Worm (Caenorhabditis elegans) whole organism, L3 larva: Measurements from ENCODE around the gene F35E12.10.

Experiments used
- ama-1 ChIP-seq: fragments of 150-350 bp; optimal IDR thresholded peaks from 2 replicates; lab custom pipeline; 2018
- ceh-16 ChIP-seq: sonication (generic microtip); optimal IDR thresholded peaks from 2 replicates; lab custom pipeline; 2017; ENCODE audit warnings: missing biosample characterization, missing genetic modification characterization
- elt-2 ChIP-seq: sonication (generic microtip); optimal IDR thresholded peaks from 2 replicates; lab custom pipeline; 2016; ENCODE audit warnings: missing genetic modification reagents, mild to moderate bottlenecking, missing genetic modification characterization, missing compliant biosample characterization
- elt-3 ChIP-seq, 3 experiments: fragments of 150-350 bp in 1 of 3; sonication (generic microtip) in 2 of 3; optimal IDR thresholded peaks; 2 replicates in 2 of 3; 4 replicates in 1 of 3; lab custom pipeline; 2014 to 2017; ENCODE audit warnings: missing biosample characterization in 3 of 3, missing genetic modification characterization in 3 of 3
- fkh-10 ChIP-seq: sonication (generic microtip); optimal IDR thresholded peaks from 2 replicates; lab custom pipeline; 2017; ENCODE audit warnings: missing biosample characterization, missing genetic modification reagents, missing genetic modification characterization
- fos-1 ChIP-seq: fragments of 150-350 bp; optimal IDR thresholded peaks from 2 replicates; lab custom pipeline; 2014; ENCODE audit warnings: missing biosample characterization, missing genetic modification characterization
- lin-15B ChIP-seq: fragments of 150-350 bp; optimal IDR thresholded peaks from 2 replicates; lab custom pipeline; 2014; ENCODE audit warnings: missing biosample characterization, missing genetic modification characterization
- mdl-1 ChIP-seq: fragments of 150-350 bp; optimal IDR thresholded peaks from 2 replicates; lab custom pipeline; 2014; ENCODE audit warnings: missing biosample characterization, missing genetic modification characterization
- nhr-12 ChIP-seq: fragments of 150-350 bp; optimal IDR thresholded peaks from 2 replicates; lab custom pipeline; 2014; ENCODE audit warnings: missing biosample characterization, missing genetic modification characterization
- nhr-25 ChIP-seq: sonication (generic microtip); optimal IDR thresholded peaks from 2 replicates; lab custom pipeline; 2017; ENCODE audit warnings: missing biosample characterization, missing genetic modification characterization
- nhr-28 ChIP-seq: fragments of 150-350 bp; optimal IDR thresholded peaks from 2 replicates; lab custom pipeline; 2014; ENCODE audit warnings: missing biosample characterization, missing genetic modification characterization
- snpc-4 ChIP-seq: fragments of 150-350 bp; optimal IDR thresholded peaks from 2 replicates; lab custom pipeline; 2014; ENCODE audit warnings: missing biosample characterization, missing genetic modification characterization

DNA sequence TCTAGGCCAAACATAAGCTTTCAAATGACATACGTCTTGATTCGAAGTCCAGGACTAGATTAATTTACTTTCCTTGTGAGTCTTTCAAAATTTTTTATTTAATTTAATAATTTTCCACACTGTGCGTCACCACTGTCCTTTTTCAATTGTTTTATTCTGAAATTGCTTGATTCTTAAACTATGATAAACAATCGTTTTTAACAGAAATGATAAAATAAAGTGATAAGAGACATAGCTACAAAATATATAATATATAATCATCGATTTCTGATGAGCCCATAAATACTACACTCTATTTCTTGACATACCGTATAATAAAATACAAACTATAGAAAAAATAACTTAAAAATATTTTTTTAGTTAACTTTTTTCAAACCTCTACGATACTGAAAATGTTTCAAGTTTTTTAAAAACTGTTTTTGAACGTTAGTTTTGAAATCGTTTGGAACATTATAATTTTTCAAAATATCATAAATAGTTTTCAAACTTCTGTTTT is 20.4 kb upstream of the F35E12.10 start, which contains the start of gene nas-24:
- TF ChIP-seq mdl-1 (no peak), lin-15B (tag; lab: Kevin White, UChicago) (no peak), snpc-4 (tag; lab: Kevin White, UChicago) (no peak), ama-1 (lab: Kevin White, UChicago) (no peak), nhr-12 (tag; lab: Kevin White, UChicago) (no peak), nhr-25 (tag; lab: Kevin White, UChicago) (no peak), elt-2 (tag; lab: Kevin White, UChicago) (peak; percentile 51), elt-3 (tag; optimal IDR thresholded peaks at IDR 0.05; lab: Kevin White, UChicago) (no peak), nhr-28 (tag; lab: Kevin White, UChicago) (no peak), fkh-10 (GFP tag; lab: Kevin White, UChicago) (no peak), ceh-16 (tag; lab: Kevin White, UChicago) (no peak), fos-1 (tag; lab: Kevin White, UChicago) (no peak)
